Worm (Caenorhabditis elegans) whole organism, young adult: ENCODE data around the gene ndx-2.

Experiments used
- B0261.1 ChIP-seq: sonication (generic microtip); optimal IDR thresholded peaks from 2 replicates; lab custom pipeline; 2016; ENCODE audit warnings: mild to moderate bottlenecking, missing genetic modification characterization, moderate library complexity, missing compliant biosample characterization
- F23B12.7 ChIP-seq: sonication (generic microtip); optimal IDR thresholded peaks from 2 replicates; lab custom pipeline; 2017; ENCODE audit warnings: missing genetic modification characterization, mild to moderate bottlenecking, missing compliant biosample characterization, antibody characterized with exemption, moderate library complexity; ENCODE audit not compliant: insufficient read depth
- F57A8.1 ChIP-seq: fragments of 200-800 bp; sonication (Bioruptor generic); optimal IDR thresholded peaks from 2 replicates; lab custom pipeline; 2018; ENCODE audit warnings: mild to moderate bottlenecking, missing genetic modification characterization, moderate library complexity, missing compliant biosample characterization
- aptf-2 ChIP-seq: fragments of 200-800 bp; sonication (Bioruptor generic); conservative IDR thresholded peaks from 2 replicates; pipeline ENCODE4 v1.3.6; 2022; ENCODE audit warnings: missing genetic modification reagents, missing genetic modification characterization, missing compliant biosample characterization
- attf-3 ChIP-seq: fragments of 200-800 bp; sonication (Bioruptor generic); conservative IDR thresholded peaks from 2 replicates; pipeline ENCODE4 v1.3.6; 2022; ENCODE audit warnings: missing genetic modification reagents, missing genetic modification characterization, missing compliant biosample characterization
- ccch-3 ChIP-seq: fragments of 200-800 bp; sonication (Bioruptor generic); optimal IDR thresholded peaks from 2 replicates; lab custom pipeline; 2018; ENCODE audit warnings: mild to moderate bottlenecking, missing genetic modification characterization, missing compliant biosample characterization
- ceh-100 ChIP-seq: fragments of 200-800 bp; sonication (Bioruptor generic); IDR thresholded peaks from 2 replicates; pipeline ENCODE4 v1.3.6; 2022; ENCODE audit warnings: missing genetic modification reagents, missing genetic modification characterization, missing compliant biosample characterization
- efl-1 ChIP-seq: fragments of 150-350 bp; optimal IDR thresholded peaks from 2 replicates; lab custom pipeline; 2014; ENCODE audit warnings: missing biosample characterization, missing genetic modification reagents, missing genetic modification characterization
- ets-4 ChIP-seq: fragments of 200-800 bp; sonication (Bioruptor generic); optimal IDR thresholded peaks from 2 replicates; lab custom pipeline; 2018; ENCODE audit warnings: mild to moderate bottlenecking, missing genetic modification characterization, missing compliant biosample characterization
- fkh-3 ChIP-seq: sonication (generic microtip); optimal IDR thresholded peaks from 2 replicates; lab custom pipeline; 2016; ENCODE audit warnings: mild to moderate bottlenecking, missing genetic modification characterization, missing compliant biosample characterization
- hlh-12 ChIP-seq: sonication (generic microtip); optimal IDR thresholded peaks from 2 replicates; lab custom pipeline; 2016; ENCODE audit warnings: missing genetic modification characterization, missing compliant biosample characterization
- hrde-1 ChIP-seq: sonication (generic microtip); optimal IDR thresholded peaks from 2 replicates; lab custom pipeline; 2016; ENCODE audit warnings: missing genetic modification characterization, mild to moderate bottlenecking, missing compliant biosample characterization, moderate library complexity, missing genotype, missing genetic modification reagents, borderline replicate concordance
- let-607 ChIP-seq, 2 experiments: fragments of 200-800 bp in 1 of 2; sonication (Bioruptor generic) in 1 of 2; sonication (generic microtip) in 1 of 2; optimal IDR thresholded peaks; 2 replicates each; lab custom pipeline; 2016 to 2018; ENCODE audit warnings: mild to moderate bottlenecking in 2 of 2, missing compliant biosample characterization in 2 of 2, missing genetic modification characterization in 2 of 2, moderate library complexity in 2 of 2, missing genotype in 1 of 2
- lsl-1 ChIP-seq: fragments of 200-800 bp; sonication (Bioruptor generic); optimal IDR thresholded peaks from 2 replicates; lab custom pipeline; 2018; ENCODE audit warnings: mild to moderate bottlenecking, missing genetic modification characterization, moderate library complexity, missing compliant biosample characterization
- madf-3 ChIP-seq: fragments of 200-800 bp; sonication (Bioruptor generic); IDR thresholded peaks from 2 replicates; pipeline ENCODE4 v1.3.6; 2022; ENCODE audit warnings: missing genetic modification reagents, missing genetic modification characterization, missing compliant biosample characterization
- mcd-1 ChIP-seq: fragments of 200-800 bp; sonication (Bioruptor generic); IDR thresholded peaks from 2 replicates; pipeline ENCODE4 v1.3.6; 2022; ENCODE audit warnings: missing genetic modification reagents, missing genetic modification characterization, missing compliant biosample characterization
- mxl-1 ChIP-seq: sonication (generic microtip); optimal IDR thresholded peaks from 2 replicates; lab custom pipeline; 2016; ENCODE audit warnings: missing genetic modification characterization, missing compliant biosample characterization
- nfyb-1 ChIP-seq: fragments of 200-800 bp; sonication (Bioruptor generic); IDR thresholded peaks from 2 replicates; pipeline ENCODE4 v1.3.6; 2022; ENCODE audit warnings: missing genetic modification reagents, missing genetic modification characterization, missing compliant biosample characterization
- nhr-120 ChIP-seq: fragments of 200-800 bp; sonication (Bioruptor generic); IDR thresholded peaks from 2 replicates; pipeline ENCODE4 v1.3.6; 2022; ENCODE audit warnings: missing genetic modification characterization, missing compliant biosample characterization
- nhr-80 ChIP-seq: sonication (generic microtip); optimal IDR thresholded peaks from 2 replicates; lab custom pipeline; 2016; ENCODE audit warnings: missing genetic modification characterization, missing compliant biosample characterization
- pbrm-1 ChIP-seq: fragments of 200-800 bp; sonication (Bioruptor generic); IDR thresholded peaks from 2 replicates; pipeline ENCODE4 v1.3.6; 2022; ENCODE audit warnings: missing genetic modification reagents, missing genetic modification characterization, missing compliant biosample characterization
- pha-4 ChIP-seq: fragments of 150-350 bp; sonication (generic microtip); optimal IDR thresholded peaks from 2 replicates; lab custom pipeline; 2014; ENCODE audit warnings: missing biosample characterization, missing genetic modification reagents, missing genetic modification characterization
- rcor-1 ChIP-seq: fragments of 200-800 bp; sonication (Bioruptor generic); IDR thresholded peaks from 2 replicates; pipeline ENCODE4 v1.3.6; 2022; ENCODE audit warnings: missing genetic modification reagents, missing genetic modification characterization, missing compliant biosample characterization
- sdz-38 ChIP-seq: sonication (generic microtip); optimal IDR thresholded peaks from 2 replicates; lab custom pipeline; 2016; ENCODE audit warnings: missing genotype, missing genetic modification characterization, missing compliant biosample characterization
- sea-2 ChIP-seq: fragments of 200-800 bp; sonication (Bioruptor generic); IDR thresholded peaks from 2 replicates; pipeline ENCODE4 v1.3.6; 2022; ENCODE audit warnings: missing genetic modification characterization, missing compliant biosample characterization
- snpc-1.3 ChIP-seq: sonication (generic microtip); optimal IDR thresholded peaks from 2 replicates; lab custom pipeline; 2017; ENCODE audit warnings: missing genetic modification characterization, mild to moderate bottlenecking, missing compliant biosample characterization, antibody characterized with exemption, moderate library complexity, missing genotype, missing genetic modification reagents; ENCODE audit not compliant: insufficient read depth
- snpc-3.4 ChIP-seq: sonication (generic microtip); optimal IDR thresholded peaks from 2 replicates; lab custom pipeline; 2017; ENCODE audit warnings: missing genetic modification characterization, mild to moderate bottlenecking, missing compliant biosample characterization, antibody characterized with exemption, moderate library complexity, missing genotype, missing genetic modification reagents
- snpc-4 ChIP-seq, 5 experiments: fragments of 150-350 bp in 1 of 5; sonication (generic microtip) in 4 of 5; optimal IDR thresholded peaks; 2 replicates each; lab custom pipeline; 2014 to 2018; ENCODE audit warnings: missing genetic modification characterization in 5 of 5, missing biosample characterization in 3 of 5, antibody characterized with exemption in 2 of 5, mild to moderate bottlenecking in 2 of 5, missing compliant biosample characterization in 2 of 5, missing genotype in 2 of 5, moderate library complexity in 2 of 5, missing genetic modification reagents in 1 of 5
- zim-3 ChIP-seq: sonication (generic microtip); optimal IDR thresholded peaks from 2 replicates; lab custom pipeline; 2017; ENCODE audit warnings: mild to moderate bottlenecking, missing genetic modification characterization, moderate library complexity, missing compliant biosample characterization

Gene ndx-2

DNA sequence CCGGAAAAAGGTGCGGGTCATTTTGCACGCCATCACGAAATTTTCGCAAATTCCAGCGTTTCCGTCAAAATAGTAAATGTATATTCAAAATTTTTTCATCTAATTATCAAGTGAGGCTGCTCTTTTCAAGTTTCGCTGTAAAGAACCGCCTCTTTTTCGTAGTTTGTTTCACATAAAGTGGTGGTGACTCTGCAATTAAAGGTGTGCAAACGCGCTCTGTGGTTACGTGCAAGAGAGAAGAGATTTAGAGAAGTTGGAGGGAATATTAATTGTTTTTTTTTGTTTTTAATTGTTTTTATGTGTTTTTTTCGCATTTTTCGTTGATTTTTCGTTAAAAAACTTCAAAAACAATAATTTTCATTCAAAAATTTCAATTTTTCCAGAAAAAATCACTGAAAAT lies 7.8 kb upstream of the ndx-2 start, which contains the start of gene W02G9.3 (continued):
- TF ChIP-seq efl-1 (GFP tag; lab: Kevin White, UChicago) = peak; percentile 60
- TF ChIP-seq F57A8.1 (GFP tag; lab: Kevin White, UChicago) = no peak
- TF ChIP-seq nhr-120 (GFP tag; lab: Robert Waterston, UW) = no peak
- peak; percentile 60 for TF ChIP-seq F23B12.7 (tag; lab: Kevin White, UChicago)
- TF ChIP-seq lsl-1 (GFP tag; lab: Kevin White, UChicago) = peak; percentile 58
- peak; percentile 55 for TF ChIP-seq snpc-1.3
- peak; percentile 68; the same call in 1 of the 2 replicates for TF ChIP-seq pbrm-1
- TF ChIP-seq let-607 (tag; optimal IDR thresholded peaks at IDR 0.05; lab: Kevin White, UChicago) = peak in 1 of 2 experiments; percentile 15
- TF ChIP-seq fkh-3 (tag; lab: Kevin White, UChicago) = no peak
- peak; percentile 48; the same call in 1 of the 2 replicates for TF ChIP-seq rcor-1 (GFP tag; lab: Robert Waterston, UW)
- peak; percentile 25 for TF ChIP-seq B0261.1
- TF ChIP-seq attf-3 (GFP tag; lab: Robert Waterston, UW) = peak; percentile 44; the same call in 1 of the 2 replicates
- TF ChIP-seq ceh-100 = peak; percentile 92

DNA sequence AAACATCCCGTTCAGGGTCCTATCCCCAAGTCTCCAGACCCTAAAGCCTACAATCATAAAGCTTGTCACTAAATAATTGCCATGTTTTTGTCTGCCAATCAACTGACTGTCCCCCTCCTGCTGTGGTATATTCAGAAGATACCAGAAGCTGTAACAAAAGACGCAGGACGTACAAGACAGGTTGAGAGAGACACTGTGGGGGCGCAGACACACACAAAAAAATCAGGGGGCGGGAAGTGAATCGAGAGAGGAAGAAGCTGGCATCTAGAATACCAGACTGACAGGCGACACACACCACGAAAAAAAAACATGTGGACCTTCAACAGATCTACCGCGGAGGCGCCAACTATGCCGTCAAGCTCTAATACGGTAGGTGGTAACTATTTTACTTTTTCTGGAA lies 6.4 kb upstream of the ndx-2 start, which contains the start of gene kel-8:
Gene kel-8 (plus strand): TSS at position 301 of the 400 bp plus-strand sequence.
- TF ChIP-seq madf-3 (GFP tag; lab: Robert Waterston, UW) = 0 out of 2 replicates have a peak, but pooled peaks have one; percentile 39
- TF ChIP-seq fkh-3 (tag; lab: Kevin White, UChicago) = no peak

DNA sequence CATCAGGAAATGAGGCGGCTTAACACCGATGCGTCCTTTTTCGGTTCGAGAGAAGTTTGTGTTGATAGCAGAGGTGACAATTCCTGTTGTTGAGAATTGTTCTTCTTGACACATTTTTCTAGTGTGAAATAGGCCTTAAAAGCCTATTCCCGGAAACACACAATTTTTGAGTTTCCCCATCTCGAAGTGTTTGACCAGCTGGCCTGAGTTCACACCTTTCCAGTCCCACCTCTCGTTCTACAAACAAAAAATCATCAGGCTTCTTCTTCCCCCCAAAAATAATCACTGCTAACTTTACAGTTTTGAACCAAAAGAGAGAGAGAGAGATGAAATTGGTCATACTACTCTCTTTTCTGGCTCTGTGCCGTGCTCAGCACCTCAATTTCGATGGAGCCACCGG lies 1.8 kb upstream of the ndx-2 start, which contains the start of gene W02G9.4:
Gene W02G9.4 (plus strand): TSS at position 301 of the 400 bp plus-strand sequence.
- TF ChIP-seq attf-3 (GFP tag; lab: Robert Waterston, UW) = no peak
- TF ChIP-seq aptf-2 (GFP tag; lab: Robert Waterston, UW) = no peak
- no peak for TF ChIP-seq ets-4 (GFP tag; lab: Kevin White, UChicago)
- TF ChIP-seq nfyb-1 (GFP tag; lab: Robert Waterston, UW) = no peak
- TF ChIP-seq ccch-3 (GFP tag; lab: Kevin White, UChicago) = no peak
- TF ChIP-seq hlh-12 (tag; lab: Kevin White, UChicago) = no peak
- TF ChIP-seq snpc-4 (GFP tag; optimal IDR thresholded peaks at IDR 0.05; lab: Kevin White, UChicago) = no peak
- no peak for TF ChIP-seq snpc-4 (tag; optimal IDR thresholded peaks at IDR 0.05; lab: Kevin White, UChicago)

DNA sequence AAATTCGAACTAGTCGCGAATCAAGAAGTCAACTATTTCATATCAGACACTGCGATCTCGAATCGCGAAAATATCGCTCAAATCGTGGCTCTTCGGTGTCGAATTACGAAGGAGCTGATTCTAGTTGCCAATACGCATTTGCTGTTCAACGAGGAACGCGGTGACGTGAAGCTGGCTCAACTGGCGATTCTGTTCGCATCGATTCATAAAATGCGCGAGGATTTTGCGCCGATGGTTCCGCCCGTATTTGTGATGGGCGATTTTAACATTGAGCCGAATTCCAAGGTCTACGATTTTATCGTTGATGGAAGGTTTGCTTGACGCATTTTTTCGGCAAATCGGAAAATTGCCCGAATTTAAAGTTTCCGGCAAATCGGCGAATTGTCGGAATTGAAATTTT lies 4.3 kb downstream of the ndx-2 start:
- no peak for TF ChIP-seq pha-4
- no peak for TF ChIP-seq sea-2 (GFP tag; lab: Robert Waterston, UW)
- no peak for TF ChIP-seq mxl-1 (tag; lab: Kevin White, UChicago)
- no peak for TF ChIP-seq hrde-1 (tag; lab: Kevin White, UChicago)

DNA sequence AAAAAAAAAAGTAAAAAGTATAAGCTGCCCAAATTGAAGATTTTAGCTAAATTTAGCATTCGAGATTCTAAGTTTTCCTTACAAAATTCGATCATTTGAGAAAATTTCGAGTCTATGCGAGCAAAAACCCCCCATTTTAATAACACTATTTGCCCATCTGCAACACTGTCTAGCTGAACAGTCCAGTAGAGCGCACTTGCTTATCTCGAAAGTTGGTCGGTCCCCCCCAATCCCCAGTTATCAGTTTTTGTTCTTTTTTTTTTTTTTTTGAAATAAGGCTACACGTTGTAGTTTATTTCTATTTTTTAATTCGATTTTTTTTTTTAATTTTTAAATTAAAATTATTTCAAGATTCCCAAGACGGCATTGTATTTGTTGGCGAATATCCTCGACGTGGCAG lies 7.1 kb downstream of the ndx-2 start:
- TF ChIP-seq pbrm-1 (no peak), nhr-80 (tag; lab: Kevin White, UChicago) (peak; percentile 82), sdz-38 (no peak), snpc-3.4 (tag; lab: Kevin White, UChicago) (no peak), zim-3 (no peak), mcd-1 (GFP tag; lab: Robert Waterston, UW) (peak; percentile 87)
